Worm (Caenorhabditis elegans) whole organism, L2 larva: ENCODE results near the gene srg-11.

ENCODE experiments used
- C34F6.9 ChIP-seq: fragments of 150-350 bp; optimal IDR thresholded peaks from 2 replicates; lab custom pipeline; 2014; ENCODE audit warnings: missing biosample characterization, missing genetic modification characterization
- aly-2 ChIP-seq: fragments of 150-350 bp; optimal IDR thresholded peaks from 2 replicates; lab custom pipeline; 2014; ENCODE audit warnings: missing biosample characterization, missing genetic modification characterization
- ama-1 ChIP-seq: fragments of 150-350 bp; optimal IDR thresholded peaks from 2 replicates; lab custom pipeline; 2018; ENCODE audit warnings: inconsistent platforms
- lsy-2 ChIP-seq, 2 experiments: fragments of 150-350 bp in 1 of 2; sonication (generic microtip) in 1 of 2; optimal IDR thresholded peaks; 2 replicates each; lab custom pipeline; 2014 to 2017; ENCODE audit warnings: missing biosample characterization in 2 of 2, missing genetic modification characterization in 2 of 2
- mdl-1 ChIP-seq, 2 experiments: fragments of 150-350 bp in 1 of 2; sonication (generic microtip) in 1 of 2; optimal IDR thresholded peaks; 2 replicates each; lab custom pipeline; 2017; ENCODE audit warnings: missing biosample characterization in 2 of 2, missing genetic modification characterization in 2 of 2
- nhr-11 ChIP-seq: fragments of 150-350 bp; optimal IDR thresholded peaks from 2 replicates; lab custom pipeline; 2014; ENCODE audit warnings: missing biosample characterization, missing genetic modification characterization
- nhr-25 ChIP-seq: fragments of 150-350 bp; sonication (generic microtip); optimal IDR thresholded peaks from 3 replicates; lab custom pipeline; 2014; ENCODE audit warnings: missing biosample characterization, missing genetic modification characterization
- peb-1 ChIP-seq: fragments of 150-350 bp; optimal IDR thresholded peaks from 2 replicates; lab custom pipeline; 2014; ENCODE audit warnings: missing biosample characterization, missing genetic modification characterization
- sma-3 ChIP-seq: sonication (generic microtip); optimal IDR thresholded peaks from 2 replicates; lab custom pipeline; 2016; ENCODE audit warnings: missing genetic modification reagents, missing genetic modification characterization, missing compliant biosample characterization
- snpc-4 ChIP-seq: fragments of 150-350 bp; optimal IDR thresholded peaks from 2 replicates; lab custom pipeline; 2014; ENCODE audit warnings: missing biosample characterization, missing genetic modification characterization
- ztf-1 ChIP-seq: fragments of 200-800 bp; sonication (Bioruptor generic); conservative IDR thresholded peaks from 2 replicates; pipeline ENCODE4 v1.3.6; 2022; ENCODE audit warnings: missing genetic modification characterization, missing compliant biosample characterization
- ztf-4 ChIP-seq: fragments of 150-350 bp; optimal IDR thresholded peaks from 2 replicates; lab custom pipeline; 2014; ENCODE audit warnings: missing biosample characterization, missing genetic modification characterization

DNA sequence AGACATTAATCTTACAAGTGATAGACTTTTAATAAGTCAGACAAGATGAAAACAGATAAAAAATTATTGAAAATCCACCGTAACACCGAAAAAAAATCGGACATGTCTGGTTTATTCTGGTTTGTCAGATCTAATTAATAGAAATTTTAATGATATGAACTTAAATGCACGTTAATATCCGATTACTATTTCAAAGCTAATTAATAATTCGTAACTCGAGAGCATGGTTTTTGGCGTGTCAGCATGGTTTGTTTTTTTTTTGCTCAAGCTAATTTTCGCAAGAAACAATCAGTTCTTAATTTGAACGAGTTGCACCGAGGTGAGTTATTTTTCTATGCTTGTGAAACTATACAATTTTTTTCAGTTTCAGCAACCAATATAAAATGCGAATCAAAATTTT lies 44.9 kb upstream of the srg-11 start, which contains the start of gene clec-153:
- TF ChIP-seq lsy-2 (tag; optimal IDR thresholded peaks at IDR 0.05; lab: Kevin White, UChicago) (no peak), ama-1 (lab: Kevin White, UChicago) (no peak), aly-2 (tag; lab: Kevin White, UChicago) (no peak), nhr-11 (tag; lab: Kevin White, UChicago) (no peak), mdl-1 (tag; optimal IDR thresholded peaks at IDR 0.05; lab: Kevin White, UChicago) (no peak), C34F6.9 (tag; lab: Kevin White, UChicago) (no peak), ztf-4 (tag; lab: Kevin White, UChicago) (no peak), ztf-1 (GFP tag; lab: Robert Waterston, UW) (no peak), nhr-25 (tag; lab: Kevin White, UChicago) (no peak), sma-3 (no peak), peb-1 (tag; lab: Kevin White, UChicago) (no peak), snpc-4 (tag; lab: Kevin White, UChicago) (no peak)
